Fruit fly (Drosophila melanogaster) whole organism, embryonic: ENCODE results near the gene Ccdc58.

Experiments used
- Ada2b ChIP-seq: fragments of 200-800 bp; sonication (Bioruptor generic); IDR thresholded peaks from 2 replicates; pipeline ENCODE4 v1.3.6; 2022; ENCODE audit warnings: missing biosample characterization, missing genetic modification characterization
- CG10959 ChIP-seq: fragments of 200-800 bp; sonication (Bioruptor generic); IDR thresholded peaks from 2 replicates; pipeline ENCODE4 v1.3.6; 2022; ENCODE audit warnings: missing biosample characterization, missing genetic modification characterization
- CG11085 ChIP-seq: fragments of 200-800 bp; sonication (Bioruptor generic); IDR thresholded peaks from 2 replicates; pipeline ENCODE4 v1.3.6; 2022; ENCODE audit warnings: missing biosample characterization, missing genetic modification characterization
- CG11093 ChIP-seq: fragments of 200-800 bp; sonication (Bioruptor generic); IDR thresholded peaks from 3 replicates; pipeline ENCODE4 v1.3.6; 2022; ENCODE audit warnings: missing biosample characterization, missing genetic modification characterization
- CG11398 ChIP-seq: fragments of 200-800 bp; sonication (Bioruptor generic); optimal IDR thresholded peaks from 2 replicates; lab custom pipeline; 2016; ENCODE audit warnings: missing biosample characterization, missing genetic modification characterization
- CG11560 ChIP-seq: fragments of 200-800 bp; sonication (Bioruptor generic); IDR thresholded peaks from 3 replicates; pipeline ENCODE4 v1.3.6; 2022; ENCODE audit warnings: missing biosample characterization, missing genetic modification characterization
- CG12659 ChIP-seq: fragments of 200-800 bp; sonication (Bioruptor generic); optimal IDR thresholded peaks from 3 replicates; lab custom pipeline; 2017; ENCODE audit warnings: mild to moderate bottlenecking, missing biosample characterization, missing genetic modification reagents, missing genetic modification characterization
- CG13296 ChIP-seq: fragments of 200-800 bp; sonication (Bioruptor generic); optimal IDR thresholded peaks from 3 replicates; lab custom pipeline; 2018; ENCODE audit warnings: missing biosample characterization, mild to moderate bottlenecking, missing genetic modification characterization
- CG15479 ChIP-seq: fragments of 200-800 bp; sonication (Bioruptor generic); optimal IDR thresholded peaks from 3 replicates; lab custom pipeline; 2019; ENCODE audit warnings: missing biosample characterization, mild to moderate bottlenecking, missing genetic modification characterization, moderate library complexity
- CG15514 ChIP-seq: fragments of 200-800 bp; sonication (Bioruptor generic); optimal IDR thresholded peaks from 3 replicates; lab custom pipeline; 2017; ENCODE audit warnings: missing biosample characterization, missing genetic modification characterization, mild to moderate bottlenecking, moderate library complexity, missing genetic modification reagents
- CG16813 ChIP-seq: fragments of 200-800 bp; sonication (Bioruptor generic); IDR thresholded peaks from 3 replicates; pipeline ENCODE4 v1.3.6; 2022; ENCODE audit warnings: missing biosample characterization, missing genetic modification characterization; ENCODE audit not compliant: partially characterized antibody
- CG17568 ChIP-seq: fragments of 200-800 bp; sonication (Bioruptor generic); optimal IDR thresholded peaks from 2 replicates; lab custom pipeline; 2018; ENCODE audit warnings: missing biosample characterization, mild to moderate bottlenecking, missing genetic modification characterization, moderate library complexity
- CG30431 ChIP-seq: fragments of 200-800 bp; sonication (Bioruptor generic); optimal IDR thresholded peaks from 2 replicates; lab custom pipeline; 2017; ENCODE audit warnings: missing biosample characterization, missing genetic modification characterization
- CG31224 ChIP-seq: fragments of 200-800 bp; sonication (Bioruptor generic); IDR thresholded peaks from 2 replicates; pipeline ENCODE4 v1.3.6; 2022; ENCODE audit warnings: missing biosample characterization, missing genetic modification characterization
- CG3281 ChIP-seq: fragments of 200-800 bp; sonication (Bioruptor generic); optimal IDR thresholded peaks from 3 replicates; lab custom pipeline; 2017; ENCODE audit warnings: missing biosample characterization, mild to moderate bottlenecking, missing genetic modification characterization
- CG33213 ChIP-seq: fragments of 200-800 bp; sonication (Bioruptor generic); optimal IDR thresholded peaks from 3 replicates; lab custom pipeline; 2016; ENCODE audit warnings: missing biosample characterization, missing genetic modification characterization
- CG3995 ChIP-seq: fragments of 200-800 bp; sonication (Bioruptor generic); optimal IDR thresholded peaks from 3 replicates; lab custom pipeline; 2016; ENCODE audit warnings: missing biosample characterization, missing genetic modification characterization
- CG42726 ChIP-seq: fragments of 200-800 bp; sonication (Bioruptor generic); IDR thresholded peaks from 2 replicates; pipeline ENCODE4 v1.3.6; 2022; ENCODE audit warnings: missing biosample characterization, missing genetic modification characterization; ENCODE audit not compliant: partially characterized antibody
- CG4707 ChIP-seq: fragments of 200-800 bp; sonication (Bioruptor generic); optimal IDR thresholded peaks from 2 replicates; lab custom pipeline; 2018; ENCODE audit warnings: missing biosample characterization, mild to moderate bottlenecking, missing genetic modification characterization, moderate library complexity
- CG6689 ChIP-seq: fragments of 200-800 bp; sonication (Bioruptor generic); IDR thresholded peaks from 2 replicates; pipeline ENCODE4 v1.3.6; 2022; ENCODE audit warnings: missing biosample characterization, missing genetic modification characterization
- CG7271 ChIP-seq: fragments of 200-800 bp; sonication (Bioruptor generic); optimal IDR thresholded peaks from 2 replicates; lab custom pipeline; 2018; ENCODE audit warnings: missing biosample characterization, mild to moderate bottlenecking, missing genetic modification characterization, moderate library complexity
- CG7745 ChIP-seq: fragments of 200-800 bp; sonication (Bioruptor generic); optimal IDR thresholded peaks from 2 replicates; lab custom pipeline; 2018; ENCODE audit warnings: missing biosample characterization, mild to moderate bottlenecking, missing genetic modification characterization, moderate library complexity
- CG9215 ChIP-seq: fragments of 200-800 bp; sonication (Bioruptor generic); IDR thresholded peaks from 2 replicates; pipeline ENCODE4 v1.3.6; 2022; ENCODE audit warnings: missing biosample characterization, missing genetic modification characterization
- Deaf1 ChIP-seq: fragments of 200-800 bp; optimal IDR thresholded peaks from 3 replicates; lab custom pipeline; 2019; ENCODE audit warnings: missing biosample characterization, mild to moderate bottlenecking, missing genetic modification characterization, moderate library complexity
- Dfd ChIP-seq, 2 experiments: fragments of >200 bp; optimal IDR thresholded peaks; 2 replicates each; lab custom pipeline; 2017; ENCODE audit warnings: missing biosample characterization in 2 of 2, missing genetic modification characterization in 2 of 2
- Dip3 ChIP-seq: fragments of 200-800 bp; sonication (Bioruptor generic); optimal IDR thresholded peaks from 3 replicates; lab custom pipeline; 2016; ENCODE audit warnings: missing biosample characterization, missing genetic modification characterization
- Dref ChIP-seq: fragments of 200-800 bp; sonication (Bioruptor generic); IDR thresholded peaks from 2 replicates; pipeline ENCODE4 v1.3.6; 2022; ENCODE audit warnings: missing biosample characterization, missing genetic modification characterization
- HmgD ChIP-seq: fragments of 200-800 bp; sonication (Bioruptor generic); optimal IDR thresholded peaks from 3 replicates; lab custom pipeline; 2016; ENCODE audit warnings: missing biosample characterization, missing genetic modification characterization
- Hmx ChIP-seq: fragments of 200-800 bp; sonication (Bioruptor generic); optimal IDR thresholded peaks from 2 replicates; lab custom pipeline; 2016; ENCODE audit warnings: missing biosample characterization, missing genetic modification characterization
- Nf-YA ChIP-seq: fragments of 200-800 bp; sonication (Bioruptor generic); IDR thresholded peaks from 2 replicates; pipeline ENCODE4 v1.3.6; 2022; ENCODE audit warnings: missing biosample characterization, missing genetic modification characterization
- Poxn ChIP-seq: fragments of 200-800 bp; sonication (Bioruptor generic); IDR thresholded peaks from 2 replicates; pipeline ENCODE4 v1.3.6; 2022; ENCODE audit warnings: missing biosample characterization, missing genetic modification characterization
- Rfx ChIP-seq: fragments of 200-800 bp; sonication (Bioruptor generic); IDR thresholded peaks from 2 replicates; pipeline ENCODE4 v1.3.6; 2022; ENCODE audit warnings: missing biosample characterization, missing genetic modification characterization
- Xbp1 ChIP-seq: fragments of 200-800 bp; sonication (Bioruptor generic); optimal IDR thresholded peaks from 3 replicates; lab custom pipeline; 2016; ENCODE audit warnings: missing biosample characterization, mild to moderate bottlenecking, missing genetic modification characterization
- abd-A ChIP-seq: fragments of 200-800 bp; sonication (Bioruptor generic); optimal IDR thresholded peaks from 3 replicates; lab custom pipeline; 2019; ENCODE audit warnings: missing biosample characterization, mild to moderate bottlenecking, missing genetic modification characterization, moderate library complexity
- bowl ChIP-seq: fragments of 200-800 bp; sonication (Bioruptor generic); IDR thresholded peaks from 2 replicates; pipeline ENCODE4 v1.3.6; 2022; ENCODE audit warnings: missing biosample characterization, missing genetic modification characterization
- btn ChIP-seq: fragments of 200-800 bp; sonication (Bioruptor generic); optimal IDR thresholded peaks from 2 replicates; lab custom pipeline; 2016; ENCODE audit warnings: missing biosample characterization, missing genetic modification characterization
- caup ChIP-seq: fragments of 200-800 bp; sonication (Bioruptor generic); optimal IDR thresholded peaks from 3 replicates; lab custom pipeline; 2017; ENCODE audit warnings: missing biosample characterization, mild to moderate bottlenecking, missing genetic modification characterization, moderate library complexity; ENCODE audit not compliant: severe bottlenecking
- chm ChIP-seq: fragments of 200-800 bp; sonication (Bioruptor generic); IDR thresholded peaks from 2 replicates; pipeline ENCODE4 v1.3.6; 2022; ENCODE audit warnings: missing biosample characterization, missing genetic modification characterization
- chn ChIP-seq: fragments of 200-800 bp; sonication (Bioruptor generic); optimal IDR thresholded peaks from 2 replicates; lab custom pipeline; 2016; ENCODE audit warnings: missing biosample characterization, missing genetic modification characterization
- dan ChIP-seq: fragments of 200-800 bp; sonication (Bioruptor generic); IDR thresholded peaks from 2 replicates; pipeline ENCODE4 v1.3.6; 2022; ENCODE audit warnings: missing biosample characterization, missing genetic modification characterization
- fu2 ChIP-seq: fragments of 200-800 bp; sonication (Bioruptor generic); optimal IDR thresholded peaks from 2 replicates; lab custom pipeline; 2016; ENCODE audit warnings: missing biosample characterization, missing genetic modification characterization
- gsb ChIP-seq: fragments of 200-800 bp; sonication (Bioruptor generic); IDR thresholded peaks from 2 replicates; pipeline ENCODE4 v1.3.6; 2022; ENCODE audit warnings: missing biosample characterization, missing genetic modification characterization
- gsb-n ChIP-seq: fragments of 200-800 bp; sonication (Bioruptor generic); optimal IDR thresholded peaks from 3 replicates; lab custom pipeline; 2018; ENCODE audit warnings: missing biosample characterization, mild to moderate bottlenecking, missing genetic modification characterization
- jing ChIP-seq: fragments of 200-800 bp; sonication (Bioruptor generic); optimal IDR thresholded peaks from 2 replicates; lab custom pipeline; 2018; ENCODE audit warnings: missing biosample characterization, mild to moderate bottlenecking, missing genetic modification characterization
- kah ChIP-seq: fragments of 200-800 bp; sonication (Bioruptor generic); optimal IDR thresholded peaks from 2 replicates; lab custom pipeline; 2018; ENCODE audit warnings: missing biosample characterization, mild to moderate bottlenecking, missing genetic modification characterization
- kay ChIP-seq: fragments of 200-800 bp; sonication (Bioruptor generic); optimal IDR thresholded peaks from 2 replicates; lab custom pipeline; 2016; ENCODE audit warnings: missing biosample characterization, missing genetic modification characterization
- luna ChIP-seq: fragments of 200-800 bp; sonication (Bioruptor generic); optimal IDR thresholded peaks from 2 replicates; lab custom pipeline; 2016; ENCODE audit warnings: missing biosample characterization, missing genetic modification characterization
- nom ChIP-seq: fragments of 200-800 bp; sonication (Bioruptor generic); optimal IDR thresholded peaks from 2 replicates; lab custom pipeline; 2017; ENCODE audit warnings: missing biosample characterization, missing genetic modification characterization, mild to moderate bottlenecking, moderate library complexity, missing genetic modification reagents
- pfk ChIP-seq: fragments of 200-800 bp; sonication (Bioruptor generic); optimal IDR thresholded peaks from 2 replicates; lab custom pipeline; 2018; ENCODE audit warnings: missing biosample characterization, mild to moderate bottlenecking, missing genetic modification characterization, moderate library complexity
- ranshi ChIP-seq: fragments of 200-800 bp; sonication (Bioruptor generic); IDR thresholded peaks from 2 replicates; pipeline ENCODE4 v1.3.6; 2022; ENCODE audit warnings: missing biosample characterization, missing genetic modification characterization
- schlank ChIP-seq: fragments of 200-800 bp; sonication (Bioruptor generic); optimal IDR thresholded peaks from 2 replicates; lab custom pipeline; 2018; ENCODE audit warnings: missing biosample characterization, mild to moderate bottlenecking, missing genetic modification characterization
- slou ChIP-seq: fragments of 200-800 bp; sonication (Bioruptor generic); optimal IDR thresholded peaks from 3 replicates; lab custom pipeline; 2016; ENCODE audit warnings: missing biosample characterization, missing genetic modification characterization
- yki ChIP-seq: fragments of >200 bp; optimal IDR thresholded peaks from 3 replicates; lab custom pipeline; 2018

Ccdc58 gene

dm6 chr3L:19791688-19792073, 13.3 kb upstream of the Ccdc58 start (continued):
- TF ChIP-seq CG16813 (GFP tag; lab: Robert Waterston, UW) (no peak), CG6689 (GFP tag; lab: Robert Waterston, UW) (0 out of 2 replicates have a peak, but pooled peaks have one; percentile 4), chm (GFP tag; lab: Robert Waterston, UW) (no peak), Dfd (GFP tag; optimal IDR thresholded peaks at IDR 0.05; lab: Kevin White, UChicago) (no peak), CG42726 (GFP tag; lab: Robert Waterston, UW) (no peak), jing (no peak), CG11560 (tag; lab: Robert Waterston, UW) (no peak), Deaf1 (peak; percentile 18), CG7271 (tag; lab: Kevin White, UChicago) (no peak), luna (GFP tag; lab: Kevin White, UChicago) (no peak), kah (GFP tag; lab: Kevin White, UChicago) (peak; percentile 38), caup (peak; percentile 53), gsb (GFP tag; lab: Robert Waterston, UW) (no peak), CG15479 (GFP tag; lab: Kevin White, UChicago) (peak; percentile 98), CG33213 (GFP tag; lab: Kevin White, UChicago) (no peak), kay (no peak), Nf-YA (GFP tag; lab: Robert Waterston, UW) (no peak), CG17568 (GFP tag; lab: Kevin White, UChicago) (peak; percentile 19), yki (no peak), CG3281 (GFP tag; lab: Kevin White, UChicago) (peak; percentile 39), schlank (tag; lab: Kevin White, UChicago) (peak; percentile 13), CG11093 (GFP tag; lab: Robert Waterston, UW) (no peak), nom (GFP tag; lab: Kevin White, UChicago) (peak; percentile 25), HmgD (GFP tag; lab: Kevin White, UChicago) (no peak), CG13296 (no peak), Ada2b (GFP tag; lab: Robert Waterston, UW) (no peak), CG7745 (no peak), CG12659 (GFP tag; lab: Kevin White, UChicago) (no peak), CG11398 (GFP tag; lab: Kevin White, UChicago) (peak; percentile 3), CG3995 (no peak), dan (GFP tag; lab: Robert Waterston, UW) (no peak), slou (GFP tag; lab: Kevin White, UChicago) (no peak), chn (GFP tag; lab: Kevin White, UChicago) (no peak), abd-A (tag; lab: Kevin White, UChicago) (peak; percentile 95), CG11085 (GFP tag; lab: Robert Waterston, UW) (no peak), CG30431 (no peak), CG4707 (GFP tag; lab: Kevin White, UChicago) (peak; percentile 32), gsb-n (tag; lab: Kevin White, UChicago) (no peak), CG10959 (GFP tag; lab: Robert Waterston, UW) (no peak), fu2 (no peak), btn (GFP tag; lab: Kevin White, UChicago) (no peak), Dref (GFP tag; lab: Robert Waterston, UW) (no peak), Xbp1 (GFP tag; lab: Kevin White, UChicago) (no peak), ranshi (GFP tag; lab: Robert Waterston, UW) (no peak), CG15514 (GFP tag; lab: Kevin White, UChicago) (peak; percentile 35), CG31224 (no peak), Poxn (GFP tag; lab: Robert Waterston, UW) (no peak), Hmx (GFP tag; lab: Kevin White, UChicago) (no peak), Dip3 (GFP tag; lab: Kevin White, UChicago) (no peak), Rfx (GFP tag; lab: Robert Waterston, UW) (no peak), CG9215 (GFP tag; lab: Robert Waterston, UW) (no peak), pfk (no peak), bowl (GFP tag; lab: Robert Waterston, UW) (no peak)
